Worm (Caenorhabditis elegans): ENCODE measurements around the gene sfrp-1.

DNA sequence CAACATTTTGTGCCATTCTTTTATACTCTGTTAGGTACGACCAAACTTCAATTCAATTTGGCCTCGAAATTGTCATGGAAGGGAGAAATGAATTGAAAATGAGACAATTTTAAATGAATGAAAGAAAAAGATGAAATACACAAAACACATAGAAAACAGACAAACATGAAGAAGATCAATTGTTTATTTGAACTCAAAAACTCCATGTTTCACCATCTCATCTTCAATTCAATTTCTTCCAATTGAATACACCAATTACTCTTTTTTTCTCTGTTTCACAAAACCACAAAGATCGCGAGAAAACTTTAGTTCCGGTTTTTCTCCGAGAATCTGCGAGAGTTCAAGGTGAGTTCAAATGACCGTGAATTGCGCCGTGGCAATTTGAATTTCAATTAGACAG, 25.0 kb upstream of the sfrp-1 start:
- TF ChIP-seq ztf-29 (GFP tag; IDR thresholded peaks at IDR 0.05) (no peak), flt-1 (GFP tag; IDR thresholded peaks at IDR 0.05) (no peak)

All from whole organism, midembryonic.